Fruit fly (Drosophila melanogaster) whole organism, embryonic: ENCODE measurements around the gene CG5928.

Source experiments
- Ada2b ChIP-seq: fragments of 200-800 bp; sonication (Bioruptor generic); IDR thresholded peaks from 2 replicates; pipeline ENCODE4 v1.3.6; 2022; ENCODE audit warnings: missing biosample characterization, missing genetic modification characterization
- Bteb2 ChIP-seq: fragments of 200-800 bp; sonication (Bioruptor generic); optimal IDR thresholded peaks from 2 replicates; lab custom pipeline; 2016; ENCODE audit warnings: missing biosample characterization, missing genetic modification characterization
- CG10147 ChIP-seq: fragments of 200-800 bp; sonication (Bioruptor generic); optimal IDR thresholded peaks from 2 replicates; lab custom pipeline; 2019; ENCODE audit warnings: missing biosample characterization, mild to moderate bottlenecking, missing genetic modification characterization, moderate library complexity
- CG10959 ChIP-seq: fragments of 200-800 bp; sonication (Bioruptor generic); IDR thresholded peaks from 2 replicates; pipeline ENCODE4 v1.3.6; 2022; ENCODE audit warnings: missing biosample characterization, missing genetic modification characterization
- CG11093 ChIP-seq: fragments of 200-800 bp; sonication (Bioruptor generic); IDR thresholded peaks from 3 replicates; pipeline ENCODE4 v1.3.6; 2022; ENCODE audit warnings: missing biosample characterization, missing genetic modification characterization
- CG12219 ChIP-seq: fragments of 200-800 bp; sonication (Bioruptor generic); optimal IDR thresholded peaks from 3 replicates; lab custom pipeline; 2018; ENCODE audit warnings: missing biosample characterization, mild to moderate bottlenecking, missing genetic modification characterization
- CG12391 ChIP-seq: fragments of 200-800 bp; sonication (Bioruptor generic); optimal IDR thresholded peaks from 3 replicates; lab custom pipeline; 2018; ENCODE audit warnings: missing biosample characterization, mild to moderate bottlenecking, missing genetic modification characterization, moderate library complexity
- CG13424 ChIP-seq: fragments of 200-800 bp; sonication (Bioruptor generic); optimal IDR thresholded peaks from 2 replicates; lab custom pipeline; 2019; ENCODE audit warnings: missing biosample characterization, mild to moderate bottlenecking, missing genetic modification characterization, moderate library complexity
- CG14014 ChIP-seq: fragments of 200-800 bp; sonication (Bioruptor generic); IDR thresholded peaks from 2 replicates; pipeline ENCODE4 v1.3.6; 2022; ENCODE audit warnings: missing biosample characterization, missing genetic modification characterization
- CG15479 ChIP-seq: fragments of 200-800 bp; sonication (Bioruptor generic); optimal IDR thresholded peaks from 3 replicates; lab custom pipeline; 2019; ENCODE audit warnings: missing biosample characterization, mild to moderate bottlenecking, missing genetic modification characterization, moderate library complexity
- CG1603 ChIP-seq: fragments of 200-800 bp; sonication (Bioruptor generic); optimal IDR thresholded peaks from 2 replicates; lab custom pipeline; 2019; ENCODE audit warnings: missing biosample characterization, mild to moderate bottlenecking, missing genetic modification characterization, moderate library complexity
- CG16779 ChIP-seq: fragments of 200-800 bp; sonication (Bioruptor generic); IDR thresholded peaks from 2 replicates; pipeline ENCODE4 v1.3.6; 2022; ENCODE audit warnings: missing biosample characterization, missing genetic modification characterization
- CG16863 ChIP-seq: fragments of 200-800 bp; sonication (Bioruptor generic); optimal IDR thresholded peaks from 3 replicates; lab custom pipeline; 2016; ENCODE audit warnings: missing biosample characterization, missing genetic modification characterization
- CG17612 ChIP-seq: fragments of 200-800 bp; sonication (Bioruptor generic); IDR thresholded peaks from 2 replicates; pipeline ENCODE4 v1.3.6; 2022; ENCODE audit warnings: missing biosample characterization, missing genetic modification characterization
- CG17802 ChIP-seq: fragments of 200-800 bp; sonication (Bioruptor generic); optimal IDR thresholded peaks from 2 replicates; lab custom pipeline; 2018; ENCODE audit warnings: missing biosample characterization, mild to moderate bottlenecking, missing genetic modification characterization, moderate library complexity
- CG3407 ChIP-seq: fragments of 200-800 bp; sonication (Bioruptor generic); optimal IDR thresholded peaks from 2 replicates; lab custom pipeline; 2018; ENCODE audit warnings: missing biosample characterization, mild to moderate bottlenecking, missing genetic modification characterization
- CG3847 ChIP-seq: fragments of 200-800 bp; sonication (Bioruptor generic); IDR thresholded peaks from 2 replicates; pipeline ENCODE4 v1.3.6; 2022; ENCODE audit warnings: missing biosample characterization, missing genetic modification characterization
- CG3995 ChIP-seq: fragments of 200-800 bp; sonication (Bioruptor generic); optimal IDR thresholded peaks from 3 replicates; lab custom pipeline; 2016; ENCODE audit warnings: missing biosample characterization, missing genetic modification characterization
- CG43689 ChIP-seq: fragments of 200-800 bp; sonication (Bioruptor generic); IDR thresholded peaks from 2 replicates; pipeline ENCODE4 v1.3.6; 2022; ENCODE audit warnings: missing biosample characterization, missing genetic modification characterization
- CG4424 ChIP-seq: fragments of 200-800 bp; sonication (Bioruptor generic); optimal IDR thresholded peaks from 3 replicates; lab custom pipeline; 2016; ENCODE audit warnings: missing biosample characterization, missing genetic modification characterization
- CG6689 ChIP-seq: fragments of 200-800 bp; sonication (Bioruptor generic); IDR thresholded peaks from 2 replicates; pipeline ENCODE4 v1.3.6; 2022; ENCODE audit warnings: missing biosample characterization, missing genetic modification characterization
- CG6765 ChIP-seq: fragments of 200-800 bp; sonication (Bioruptor generic); optimal IDR thresholded peaks from 3 replicates; lab custom pipeline; 2017; ENCODE audit warnings: missing biosample characterization, mild to moderate bottlenecking, missing genetic modification characterization
- CG8944 ChIP-seq: fragments of 200-800 bp; sonication (Bioruptor generic); optimal IDR thresholded peaks from 3 replicates; lab custom pipeline; 2016; ENCODE audit warnings: missing biosample characterization, missing genetic modification characterization
- CG9215 ChIP-seq: fragments of 200-800 bp; sonication (Bioruptor generic); IDR thresholded peaks from 2 replicates; pipeline ENCODE4 v1.3.6; 2022; ENCODE audit warnings: missing biosample characterization, missing genetic modification characterization
- CoRest ChIP-seq: fragments of 200-800 bp; sonication (Bioruptor generic); optimal IDR thresholded peaks from 3 replicates; lab custom pipeline; 2018; ENCODE audit warnings: missing biosample characterization, mild to moderate bottlenecking, missing genetic modification characterization, moderate library complexity
- Eip74EF ChIP-seq, 2 experiments: fragments of 200-800 bp in 1 of 2; fragments of >200 bp in 1 of 2; sonication (Bioruptor generic) in 1 of 2; optimal IDR thresholded peaks; 2 replicates each; lab custom pipeline; 2017 to 2019; ENCODE audit warnings: missing biosample characterization in 2 of 2, missing genetic modification characterization in 2 of 2, mild to moderate bottlenecking in 1 of 2, moderate library complexity in 1 of 2
- Gug ChIP-seq: fragments of 200-800 bp; sonication (Bioruptor generic); IDR thresholded peaks from 4 replicates; pipeline ENCODE4 v1.3.6; 2022; ENCODE audit warnings: missing biosample characterization, missing genetic modification characterization
- H15 ChIP-seq: fragments of 200-800 bp; sonication (Bioruptor generic); IDR thresholded peaks from 3 replicates; pipeline ENCODE4 v1.3.6; 2022; ENCODE audit warnings: missing biosample characterization, missing genetic modification characterization
- HLH54F ChIP-seq: fragments of 200-800 bp; sonication (Bioruptor generic); optimal IDR thresholded peaks from 3 replicates; lab custom pipeline; 2016; ENCODE audit warnings: missing biosample characterization, missing genetic modification characterization
- Hmx ChIP-seq: fragments of 200-800 bp; sonication (Bioruptor generic); optimal IDR thresholded peaks from 2 replicates; lab custom pipeline; 2016; ENCODE audit warnings: missing biosample characterization, missing genetic modification characterization
- Hr3 ChIP-seq: fragments of 200-800 bp; sonication (Bioruptor generic); optimal IDR thresholded peaks from 3 replicates; lab custom pipeline; 2016; ENCODE audit warnings: missing biosample characterization, missing genetic modification characterization
- Lpt ChIP-seq: fragments of >200 bp; optimal IDR thresholded peaks from 2 replicates; lab custom pipeline; 2018; ENCODE audit warnings: missing biosample characterization, missing genetic modification characterization
- NC2α ChIP-seq: fragments of 200-800 bp; sonication (Bioruptor generic); optimal IDR thresholded peaks from 2 replicates; lab custom pipeline; 2016; ENCODE audit warnings: missing biosample characterization, missing genetic modification characterization
- ab ChIP-seq: fragments of 200-800 bp; sonication (Bioruptor generic); optimal IDR thresholded peaks from 2 replicates; lab custom pipeline; 2016; ENCODE audit warnings: missing biosample characterization, missing genetic modification characterization
- ash1 ChIP-seq: fragments of 200-800 bp; sonication (Bioruptor generic); optimal IDR thresholded peaks from 2 replicates; lab custom pipeline; 2018; ENCODE audit warnings: missing biosample characterization, mild to moderate bottlenecking, missing genetic modification characterization
- az2 ChIP-seq: fragments of 200-800 bp; sonication (Bioruptor generic); optimal IDR thresholded peaks from 3 replicates; lab custom pipeline; 2016; ENCODE audit warnings: missing biosample characterization, missing genetic modification characterization
- corto ChIP-seq: fragments of 200-800 bp; sonication (Bioruptor generic); optimal IDR thresholded peaks from 2 replicates; lab custom pipeline; 2016; ENCODE audit warnings: missing biosample characterization, mild to moderate bottlenecking, missing genetic modification characterization, moderate library complexity
- danr ChIP-seq: fragments of 200-800 bp; sonication (Bioruptor generic); IDR thresholded peaks from 2 replicates; pipeline ENCODE4 v1.3.6; 2022; ENCODE audit warnings: missing biosample characterization, missing genetic modification characterization
- dysf ChIP-seq: fragments of 200-800 bp; sonication (Bioruptor generic); IDR thresholded peaks from 3 replicates; pipeline ENCODE4 v1.3.6; 2022; ENCODE audit warnings: missing biosample characterization, missing genetic modification characterization
- fd3F ChIP-seq: fragments of 200-800 bp; sonication (Bioruptor generic); optimal IDR thresholded peaks from 2 replicates; lab custom pipeline; 2018; ENCODE audit warnings: missing biosample characterization, mild to moderate bottlenecking, missing genetic modification characterization, moderate library complexity
- fu2 ChIP-seq: fragments of 200-800 bp; sonication (Bioruptor generic); optimal IDR thresholded peaks from 2 replicates; lab custom pipeline; 2016; ENCODE audit warnings: missing biosample characterization, missing genetic modification characterization
- grn ChIP-seq: fragments of 200-800 bp; sonication (Bioruptor generic); optimal IDR thresholded peaks from 3 replicates; lab custom pipeline; 2017; ENCODE audit warnings: missing biosample characterization, missing genetic modification characterization
- mam ChIP-seq: fragments of 200-800 bp; sonication (Bioruptor generic); optimal IDR thresholded peaks from 3 replicates; lab custom pipeline; 2016; ENCODE audit warnings: missing biosample characterization, missing genetic modification characterization
- peb ChIP-seq: fragments of 200-800 bp; sonication (Bioruptor generic); IDR thresholded peaks from 2 replicates; pipeline ENCODE4 v1.3.6; 2022; ENCODE audit warnings: missing biosample characterization, missing genetic modification characterization
- repo ChIP-seq: fragments of 200-800 bp; sonication (Bioruptor generic); optimal IDR thresholded peaks from 2 replicates; lab custom pipeline; 2016; ENCODE audit warnings: missing biosample characterization, missing genetic modification characterization
- ro ChIP-seq: fragments of 200-800 bp; sonication (Bioruptor generic); IDR thresholded peaks from 2 replicates; pipeline ENCODE4 v1.3.6; 2022; ENCODE audit warnings: missing biosample characterization, missing genetic modification characterization
- shn ChIP-seq: fragments of 200-800 bp; sonication (Bioruptor generic); optimal IDR thresholded peaks from 3 replicates; lab custom pipeline; 2016; ENCODE audit warnings: missing biosample characterization, missing genetic modification characterization
- sim ChIP-seq: fragments of 200-800 bp; sonication (Bioruptor generic); IDR thresholded peaks from 2 replicates; pipeline ENCODE4 v1.3.6; 2022; ENCODE audit warnings: missing biosample characterization, missing genetic modification characterization
- usp ChIP-seq: fragments of >200 bp; optimal IDR thresholded peaks from 2 replicates; lab custom pipeline; 2017; ENCODE audit warnings: missing biosample characterization, missing genetic modification characterization
- yki ChIP-seq: fragments of >200 bp; optimal IDR thresholded peaks from 3 replicates; lab custom pipeline; 2018
- zen ChIP-seq: fragments of 200-800 bp; sonication (Bioruptor generic); optimal IDR thresholded peaks from 3 replicates; lab custom pipeline; 2018; ENCODE audit warnings: missing biosample characterization, mild to moderate bottlenecking, missing genetic modification characterization, moderate library complexity

Gene CG5928

DNA sequence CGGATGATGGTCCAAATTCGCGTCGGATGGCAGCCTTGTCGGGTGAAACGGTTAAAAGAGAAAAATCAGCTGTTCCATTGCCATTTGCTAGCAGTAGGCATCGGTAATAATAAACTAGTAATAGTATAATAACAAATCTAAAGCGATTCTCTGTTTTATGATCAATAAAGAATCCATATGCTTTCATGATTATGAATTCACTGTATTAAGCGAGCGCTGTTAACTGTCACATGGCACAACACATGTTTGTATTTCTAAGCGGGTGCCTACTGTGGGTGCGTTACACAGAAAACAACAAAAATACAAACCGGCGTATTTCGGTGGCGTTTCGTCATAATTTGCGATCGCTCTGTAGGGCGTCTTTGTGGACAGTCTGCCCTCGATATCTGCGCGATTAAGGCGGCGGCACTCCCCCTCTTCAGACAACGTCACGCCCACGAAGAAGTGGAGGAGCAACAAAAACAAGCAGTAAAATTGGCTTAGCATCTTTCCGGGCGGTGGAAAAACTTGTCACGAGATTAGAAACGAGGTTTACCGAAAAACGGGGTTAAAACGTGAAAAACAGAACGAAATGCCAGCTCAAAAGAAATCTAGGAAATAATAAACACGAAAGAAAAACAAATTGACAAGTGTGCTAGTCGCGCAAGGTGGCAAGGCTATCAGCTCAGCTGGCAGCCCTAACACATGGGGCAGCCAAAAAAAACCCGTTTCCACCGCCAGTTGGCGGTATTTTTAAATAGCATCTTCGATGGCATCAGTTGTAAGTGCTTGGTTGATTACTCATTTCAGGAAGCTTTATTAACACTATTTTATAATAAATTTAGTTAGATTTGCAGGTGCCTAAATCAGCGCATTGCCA lies 23.3 kb downstream of the CG5928 start, which contains the start of the genes Nep1 and Mipp2 (continued):
- TF ChIP-seq fd3F (GFP tag; lab: Kevin White, UChicago) = no peak
- TF ChIP-seq CG17802 (tag; lab: Kevin White, UChicago) = no peak
- TF ChIP-seq CG12219 (GFP tag; lab: Kevin White, UChicago) = no peak
- TF ChIP-seq CG17612 (GFP tag; lab: Robert Waterston, UW) = no peak
- TF ChIP-seq CG3407 (GFP tag; lab: Kevin White, UChicago) = no peak
- TF ChIP-seq usp (GFP tag; lab: Kevin White, UChicago) = no peak
- TF ChIP-seq CG14014 = peak; percentile 44; the same call in 1 of the 2 replicates
- no peak for TF ChIP-seq ro (GFP tag; lab: Robert Waterston, UW)
- TF ChIP-seq CG10959 (GFP tag; lab: Robert Waterston, UW) = no peak
- TF ChIP-seq repo (GFP tag; lab: Kevin White, UChicago) = no peak
- no peak for TF ChIP-seq HLH54F (GFP tag; lab: Kevin White, UChicago)
- TF ChIP-seq Bteb2 (GFP tag; lab: Kevin White, UChicago) = no peak
- no peak for TF ChIP-seq Eip74EF (GFP tag; optimal IDR thresholded peaks at IDR 0.05; lab: Kevin White, UChicago)
- no peak for TF ChIP-seq fu2 (GFP tag; lab: Kevin White, UChicago)
- 0 out of 2 replicates have a peak, but pooled peaks have one; percentile 6 for TF ChIP-seq Ada2b
- peak; percentile 57; the same call in 1 of the 3 replicates for TF ChIP-seq dysf (GFP tag; lab: Robert Waterston, UW)
- TF ChIP-seq CG15479 (GFP tag; lab: Kevin White, UChicago) = no peak
- TF ChIP-seq CG6765 (GFP tag; lab: Kevin White, UChicago) = no peak
- peak; percentile 14 for TF ChIP-seq mam (GFP tag; lab: Kevin White, UChicago)
- TF ChIP-seq CG4424 (GFP tag; lab: Kevin White, UChicago) = no peak
- no peak for TF ChIP-seq CG10147 (GFP tag; lab: Kevin White, UChicago)
- no peak for TF ChIP-seq corto (GFP tag; lab: Kevin White, UChicago)
- TF ChIP-seq danr = peak; percentile 13; the same call in 1 of the 2 replicates
- peak; percentile 29 for TF ChIP-seq CG16863
- peak; percentile 34 for TF ChIP-seq CoRest (tag; lab: Kevin White, UChicago)
- TF ChIP-seq CG1603 (tag; lab: Kevin White, UChicago) = peak; percentile 36
- no peak for TF ChIP-seq ash1
- peak; percentile 26 for TF ChIP-seq shn (GFP tag; lab: Kevin White, UChicago)
- no peak for TF ChIP-seq zen (tag; lab: Kevin White, UChicago)
- TF ChIP-seq sim (GFP tag; lab: Robert Waterston, UW) = no peak
- no peak for TF ChIP-seq CG11093 (GFP tag; lab: Robert Waterston, UW)
- TF ChIP-seq CG43689 (GFP tag; lab: Robert Waterston, UW) = no peak
- TF ChIP-seq yki (lab: Kevin White, UChicago) = no peak
- no peak for TF ChIP-seq ab (GFP tag; lab: Kevin White, UChicago)
- TF ChIP-seq Gug = peak; percentile 44; the same call in 3 of the 4 replicates
- peak; percentile 22 for TF ChIP-seq CG8944 (GFP tag; lab: Kevin White, UChicago)
- TF ChIP-seq CG3995 (GFP tag; lab: Kevin White, UChicago) = no peak
- no peak for TF ChIP-seq CG16779
- TF ChIP-seq Lpt = no peak
- TF ChIP-seq CG3847 (GFP tag; lab: Robert Waterston, UW) = peak; percentile 28; the same call in 1 of the 2 replicates
- TF ChIP-seq grn (GFP tag; lab: Kevin White, UChicago) = no peak
- peak; percentile 44 for TF ChIP-seq CG13424
- peak; percentile 25; the same call in 1 of the 2 replicates for TF ChIP-seq CG6689 (GFP tag; lab: Robert Waterston, UW)
- TF ChIP-seq peb (GFP tag; lab: Robert Waterston, UW) = no peak
- TF ChIP-seq Hr3 = peak; percentile 9
- peak; percentile 38 for TF ChIP-seq CG12391 (tag; lab: Kevin White, UChicago)
- TF ChIP-seq CG9215 = peak; percentile 29; the same call in 1 of the 2 replicates
- no peak for TF ChIP-seq H15 (GFP tag; lab: Robert Waterston, UW)
- TF ChIP-seq az2 = no peak
- no peak for TF ChIP-seq Hmx (GFP tag; lab: Kevin White, UChicago)
- no peak for TF ChIP-seq NC2α
